Fruit fly (Drosophila melanogaster): ENCODE results near the gene shep.
A peak's percentile ranks its signal among the peaks of the same experiment; 100 is the strongest.

Gene shep

DNA sequence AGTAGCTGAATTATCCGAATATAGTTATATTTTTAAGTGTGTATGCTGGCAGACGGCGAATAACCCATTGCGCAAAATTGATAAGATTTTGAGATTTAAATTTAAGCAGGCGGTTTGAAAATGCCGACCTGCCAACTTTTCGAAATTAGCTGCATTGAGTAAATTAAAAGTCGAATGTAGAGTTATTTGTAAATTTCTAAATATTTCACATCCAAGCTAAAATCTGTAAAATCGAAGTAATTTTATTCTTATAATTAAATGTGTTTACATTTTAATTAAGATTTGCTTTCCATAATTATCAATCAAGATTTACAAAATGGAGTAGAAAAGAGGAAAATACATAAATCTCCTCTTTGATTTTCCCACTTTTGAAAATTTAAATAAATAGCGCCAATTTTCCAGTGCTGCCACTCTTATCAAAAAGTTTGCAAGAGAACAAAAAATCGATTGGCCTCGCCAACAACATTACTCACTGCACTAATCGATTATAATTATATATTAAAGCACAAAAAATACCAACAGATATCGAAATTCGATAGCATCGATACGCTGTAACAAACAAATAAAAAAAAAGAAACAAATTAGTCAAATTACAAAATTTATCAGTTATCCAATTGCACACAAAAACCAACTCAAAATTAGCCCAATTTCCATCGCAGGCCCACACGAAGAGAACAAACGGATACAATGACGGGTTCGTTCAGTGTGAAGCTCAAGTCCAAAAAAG is 143.9 kb downstream of the shep start, which contains the start of gene Yod1:
Gene Yod1, plus strand, starts transcription at position 168 of the 727 bp plus-strand sequence.
- TF ChIP-seq Fer2 (tag; optimal IDR thresholded peaks at IDR 0.05) (no peak), ash1 (GFP tag; optimal IDR thresholded peaks at IDR 0.05) (no peak), CG9727 (GFP tag; optimal IDR thresholded peaks at IDR 0.05) (no peak), CG16779 (GFP tag; IDR thresholded peaks at IDR 0.05) (no peak), psq (GFP tag; optimal IDR thresholded peaks at IDR 0.05) (no peak), CG43689 (GFP tag; IDR thresholded peaks at IDR 0.05) (no peak), nau (GFP tag; optimal IDR thresholded peaks at IDR 0.05) (no peak), sima (GFP tag; optimal IDR thresholded peaks at IDR 0.05) (no peak), CG9817 (tag; optimal IDR thresholded peaks at IDR 0.05) (no peak), Opbp (GFP tag; IDR thresholded peaks at IDR 0.05; ENCODE audit: partially characterized antibody) (peak; percentile 64; the same call in 2 of the 3 replicates), D (optimal IDR thresholded peaks at IDR 0.05) (no peak), D (GFP tag; optimal IDR thresholded peaks at IDR 0.05) (no peak), CG2678 (tag; optimal IDR thresholded peaks at IDR 0.05) (no peak), CG8388 (GFP tag; optimal IDR thresholded peaks at IDR 0.05) (no peak), sob (GFP tag; IDR thresholded peaks at IDR 0.05) (no peak), CG12299 (tag; optimal IDR thresholded peaks at IDR 0.05) (no peak), Pdp1 (GFP tag; optimal IDR thresholded peaks at IDR 0.05) (peak in 1 of 2 experiments; percentile 67), crp (GFP tag; optimal IDR thresholded peaks at IDR 0.05) (peak in 1 of 2 experiments; percentile 11), CG10654 (GFP tag; optimal IDR thresholded peaks at IDR 0.05) (no peak), sens (GFP tag) (peak; percentile 75), CG17361 (GFP tag; IDR thresholded peaks at IDR 0.05) (peak; percentile 32; the same call in 1 of the 3 replicates), CG13287 (GFP tag; IDR thresholded peaks at IDR 0.05; ENCODE audit: partially characterized antibody) (peak; percentile 83), Ets65A (GFP tag) (no peak), Gsc (GFP tag; IDR thresholded peaks at IDR 0.05) (no peak), fd96Cb (tag; optimal IDR thresholded peaks at IDR 0.05) (no peak), Doc2 (GFP tag; IDR thresholded peaks at IDR 0.05) (no peak), ATbp (GFP tag; optimal IDR thresholded peaks at IDR 0.05) (no peak), CG1233 (GFP tag; optimal IDR thresholded peaks at IDR 0.05) (no peak), CG12659 (GFP tag; optimal IDR thresholded peaks at IDR 0.05) (peak; percentile 57), Jarid2 (GFP tag; optimal IDR thresholded peaks at IDR 0.05) (no peak), corto (GFP tag; optimal IDR thresholded peaks at IDR 0.05) (no peak), vfl (GFP tag; optimal IDR thresholded peaks at IDR 0.05) (no peak), CG11093 (GFP tag; IDR thresholded peaks at IDR 0.05) (no peak), Dip2 (GFP tag; IDR thresholded peaks at IDR 0.05) (no peak), gcm (GFP tag; optimal IDR thresholded peaks at IDR 0.05) (no peak), CG33213 (GFP tag; optimal IDR thresholded peaks at IDR 0.05) (no peak), CkIIα-i1 (GFP tag; IDR thresholded peaks at IDR 0.05) (no peak), CG3407 (GFP tag; optimal IDR thresholded peaks at IDR 0.05) (no peak), CG4854 (GFP tag; optimal IDR thresholded peaks at IDR 0.05) (no peak), CG14050 (GFP tag; IDR thresholded peaks at IDR 0.05) (no peak), btn (GFP tag; optimal IDR thresholded peaks at IDR 0.05) (no peak), NC2β (GFP tag; optimal IDR thresholded peaks at IDR 0.05) (no peak), CG5245 (GFP tag; optimal IDR thresholded peaks at IDR 0.05) (no peak), Asciz (GFP tag; optimal IDR thresholded peaks at IDR 0.05) (no peak), CHES-1-like (GFP tag; optimal IDR thresholded peaks at IDR 0.05) (no peak), grn (GFP tag; optimal IDR thresholded peaks at IDR 0.05) (no peak), CG4424 (GFP tag; optimal IDR thresholded peaks at IDR 0.05) (no peak), ap (GFP tag; IDR thresholded peaks at IDR 0.05) (no peak), dm (GFP tag; optimal IDR thresholded peaks at IDR 0.05) (no peak), CG9437 (GFP tag; optimal IDR thresholded peaks at IDR 0.05) (no peak)

All from whole organism, embryonic.